Worm (Caenorhabditis elegans) whole organism, L1 larva: ENCODE data around the gene egl-45.

Experiments
- aha-1 ChIP-seq: fragments of 150-350 bp; optimal IDR thresholded peaks from 2 replicates; lab custom pipeline; 2014; ENCODE audit warnings: missing biosample characterization, missing genetic modification characterization
- snpc-4 ChIP-seq: fragments of 150-350 bp; optimal IDR thresholded peaks from 2 replicates; lab custom pipeline; 2014; ENCODE audit warnings: missing biosample characterization, missing genetic modification characterization
- unc-62 ChIP-seq: fragments of 150-350 bp; optimal IDR thresholded peaks from 2 replicates; lab custom pipeline; 2014; ENCODE audit warnings: missing biosample characterization, missing genetic modification reagents, missing genetic modification characterization

DNA sequence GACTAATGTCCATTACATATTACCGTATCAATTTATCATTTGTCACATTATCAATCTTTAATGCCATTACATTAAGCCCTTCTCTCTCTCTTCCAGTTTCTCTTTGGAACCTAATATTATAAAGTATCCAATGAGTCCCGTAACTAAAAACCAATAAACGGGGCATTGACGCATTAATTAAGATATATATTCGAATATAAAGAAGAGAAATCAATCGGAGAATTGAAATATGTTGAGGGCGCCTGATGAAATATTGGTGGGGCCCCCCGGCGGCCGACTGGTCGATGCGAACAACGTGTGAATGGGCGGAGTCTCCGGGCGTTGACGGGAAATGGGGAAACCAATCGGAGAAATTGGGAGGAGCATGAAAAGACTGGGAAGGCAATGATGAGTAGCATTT lies 44.2 kb downstream of the egl-45 start:
- TF ChIP-seq snpc-4: no peak
- no peak for TF ChIP-seq unc-62
- no peak for TF ChIP-seq aha-1 (tag; lab: Kevin White, UChicago)
